Worm (Caenorhabditis elegans) whole organism, L4 larva: Measurements from ENCODE around the gene srx-64.
A peak's percentile ranks its signal among the peaks of the same experiment; 100 is the strongest.

ENCODE experiments used
- F10B5.3 ChIP-seq: sonication (generic microtip); optimal IDR thresholded peaks from 2 replicates; lab custom pipeline; 2016; ENCODE audit warnings: mild to moderate bottlenecking, missing genetic modification characterization, missing compliant biosample characterization
- F26F4.8 ChIP-seq: fragments of 200-800 bp; sonication (Bioruptor generic); conservative IDR thresholded peaks from 2 replicates; pipeline ENCODE4 v1.3.6; 2022; ENCODE audit warnings: missing genetic modification characterization, missing compliant biosample characterization
- F37D6.2 ChIP-seq: sonication (generic microtip); optimal IDR thresholded peaks from 2 replicates; lab custom pipeline; 2016; ENCODE audit warnings: mild to moderate bottlenecking, missing genetic modification characterization, missing compliant biosample characterization
- F44E2.7 ChIP-seq: fragments of 200-800 bp; sonication (Bioruptor generic); IDR thresholded peaks from 2 replicates; pipeline ENCODE4 v2.1.2; 2022; ENCODE audit warnings: missing genetic modification characterization, missing compliant biosample characterization
- T20F7.1 ChIP-seq: fragments of 200-800 bp; sonication (Bioruptor generic); optimal IDR thresholded peaks from 2 replicates; lab custom pipeline; 2018; ENCODE audit warnings: mild to moderate bottlenecking, missing genetic modification characterization, missing compliant biosample characterization
- Y105C5A.15 ChIP-seq: fragments of 200-800 bp; sonication (Bioruptor generic); IDR thresholded peaks from 2 replicates; pipeline ENCODE4 v1.3.6; 2022; ENCODE audit warnings: missing genetic modification characterization, missing compliant biosample characterization
- Y48G9A.11 ChIP-seq: fragments of 200-800 bp; sonication (Bioruptor generic); IDR thresholded peaks from 2 replicates; pipeline ENCODE4 v1.3.6; 2022; ENCODE audit warnings: missing genetic modification reagents, missing genetic modification characterization, missing compliant biosample characterization
- Y5F2A.4 ChIP-seq: fragments of 200-800 bp; sonication (Bioruptor generic); optimal IDR thresholded peaks from 2 replicates; lab custom pipeline; 2018; ENCODE audit warnings: mild to moderate bottlenecking, missing genetic modification characterization, missing compliant biosample characterization
- Y75B8A.6 ChIP-seq: fragments of 200-800 bp; sonication (Bioruptor generic); IDR thresholded peaks from 2 replicates; pipeline ENCODE4 v1.3.6; 2022; ENCODE audit warnings: missing genetic modification reagents, missing genetic modification characterization, missing compliant biosample characterization
- attf-4 ChIP-seq: sonication (generic microtip); optimal IDR thresholded peaks from 3 replicates; lab custom pipeline; 2017; ENCODE audit warnings: missing biosample characterization, missing genetic modification characterization
- ceh-62 ChIP-seq: sonication (generic microtip); optimal IDR thresholded peaks from 2 replicates; lab custom pipeline; 2017; ENCODE audit warnings: missing biosample characterization, missing genetic modification characterization
- daf-12 ChIP-seq: fragments of 150-350 bp; optimal IDR thresholded peaks from 2 replicates; lab custom pipeline; 2014; ENCODE audit warnings: missing biosample characterization, missing genetic modification reagents, missing genetic modification characterization
- daf-16 ChIP-seq, 3 experiments: sonication (generic microtip); optimal IDR thresholded peaks; 2 replicates each; lab custom pipeline; 2016 to 2017; ENCODE audit warnings: missing genetic modification characterization in 3 of 3, missing genetic modification reagents in 3 of 3, mild to moderate bottlenecking in 2 of 3, missing compliant biosample characterization in 2 of 3, missing biosample characterization in 1 of 3, moderate library complexity in 1 of 3
- daf-19 ChIP-seq: fragments of 200-800 bp; sonication (Bioruptor generic); conservative IDR thresholded peaks from 2 replicates; pipeline ENCODE4 v1.3.6; 2022; ENCODE audit warnings: missing genetic modification characterization, missing compliant biosample characterization
- daf-8 ChIP-seq: fragments of 200-800 bp; sonication (Bioruptor generic); IDR thresholded peaks from 2 replicates; pipeline ENCODE4 v1.3.6; 2022; ENCODE audit warnings: missing genetic modification characterization, missing compliant biosample characterization
- dmd-6 ChIP-seq: fragments of 200-800 bp; sonication (Bioruptor generic); IDR thresholded peaks from 2 replicates; pipeline ENCODE4 v1.3.6; 2022; ENCODE audit warnings: missing genetic modification reagents, missing genetic modification characterization, missing compliant biosample characterization
- dmd-8 ChIP-seq: fragments of 200-800 bp; sonication (Bioruptor generic); IDR thresholded peaks from 2 replicates; pipeline ENCODE4 v1.3.6; 2022; ENCODE audit warnings: missing genetic modification characterization, missing compliant biosample characterization
- dpl-1 ChIP-seq: fragments of 150-350 bp; optimal IDR thresholded peaks from 2 replicates; lab custom pipeline; 2014; ENCODE audit warnings: missing biosample characterization, missing genetic modification reagents, missing genetic modification characterization
- duxl-1 ChIP-seq: sonication (generic microtip); optimal IDR thresholded peaks from 2 replicates; lab custom pipeline; 2016; ENCODE audit warnings: mild to moderate bottlenecking, missing genetic modification characterization, moderate library complexity, missing compliant biosample characterization; ENCODE audit not compliant: poor library complexity
- fos-1 ChIP-seq: fragments of 150-350 bp; optimal IDR thresholded peaks from 2 replicates; lab custom pipeline; 2014; ENCODE audit warnings: missing biosample characterization, missing genetic modification characterization
- hlh-11 ChIP-seq: fragments of 200-800 bp; sonication (Bioruptor generic); optimal IDR thresholded peaks from 2 replicates; lab custom pipeline; 2018; ENCODE audit warnings: mild to moderate bottlenecking, missing genetic modification characterization, missing compliant biosample characterization
- hlh-30 ChIP-seq: sonication (generic microtip); optimal IDR thresholded peaks from 2 replicates; lab custom pipeline; 2017; ENCODE audit warnings: antibody characterized with exemption, mild to moderate bottlenecking, missing genetic modification characterization, missing compliant biosample characterization; ENCODE audit not compliant: insufficient read depth
- jun-1 ChIP-seq: fragments of 150-350 bp; optimal IDR thresholded peaks from 2 replicates; lab custom pipeline; 2014; ENCODE audit warnings: missing biosample characterization, missing genetic modification reagents, missing genetic modification characterization
- lin-15B ChIP-seq: fragments of 150-350 bp; sonication (generic microtip); optimal IDR thresholded peaks from 3 replicates; lab custom pipeline; 2014; ENCODE audit warnings: missing biosample characterization, missing genetic modification characterization
- lin-29 ChIP-seq: fragments of 200-800 bp; sonication (Bioruptor generic); IDR thresholded peaks from 2 replicates; pipeline ENCODE4 v1.3.6; 2022; ENCODE audit warnings: missing genetic modification reagents, missing genetic modification characterization, missing compliant biosample characterization
- lsy-2 ChIP-seq, 2 experiments: fragments of 150-350 bp in 1 of 2; sonication (generic microtip) in 1 of 2; optimal IDR thresholded peaks; 2 replicates each; lab custom pipeline; 2014 to 2017; ENCODE audit warnings: missing biosample characterization in 2 of 2, missing genetic modification characterization in 2 of 2
- nhr-10 ChIP-seq: fragments of 150-350 bp; optimal IDR thresholded peaks from 2 replicates; lab custom pipeline; 2014; ENCODE audit warnings: missing biosample characterization, missing genetic modification characterization
- nhr-102 ChIP-seq: sonication (generic microtip); optimal IDR thresholded peaks from 2 replicates; lab custom pipeline; 2016; ENCODE audit warnings: mild to moderate bottlenecking, missing genetic modification characterization, moderate library complexity, missing compliant biosample characterization
- nhr-25 ChIP-seq: sonication (generic microtip); optimal IDR thresholded peaks from 2 replicates; lab custom pipeline; 2017; ENCODE audit warnings: missing genetic modification characterization, mild to moderate bottlenecking, missing compliant biosample characterization, antibody characterized with exemption, moderate library complexity, borderline replicate concordance; ENCODE audit not compliant: insufficient read depth
- nhr-28 ChIP-seq: fragments of 150-350 bp; optimal IDR thresholded peaks from 2 replicates; lab custom pipeline; 2014; ENCODE audit warnings: missing biosample characterization, missing genetic modification characterization
- nhr-41 ChIP-seq: fragments of 200-800 bp; sonication (Bioruptor generic); IDR thresholded peaks from 2 replicates; pipeline ENCODE4 v1.3.6; 2022; ENCODE audit warnings: missing genetic modification reagents, missing genetic modification characterization, missing compliant biosample characterization
- nhr-42 ChIP-seq: fragments of 200-800 bp; sonication (Bioruptor generic); IDR thresholded peaks from 2 replicates; pipeline ENCODE4 v1.3.6; 2022; ENCODE audit warnings: missing genetic modification characterization, missing compliant biosample characterization
- nhr-76 ChIP-seq: fragments of 150-350 bp; optimal IDR thresholded peaks from 2 replicates; lab custom pipeline; 2014; ENCODE audit warnings: missing biosample characterization, missing genetic modification characterization
- nhr-77 ChIP-seq: fragments of 150-350 bp; optimal IDR thresholded peaks from 2 replicates; lab custom pipeline; 2014; ENCODE audit warnings: missing biosample characterization, missing genetic modification characterization
- rbr-2 ChIP-seq: sonication (generic microtip); optimal IDR thresholded peaks from 2 replicates; lab custom pipeline; 2016; ENCODE audit warnings: missing genotype, missing genetic modification characterization, missing compliant biosample characterization
- set-16 ChIP-seq: fragments of 200-800 bp; sonication (Bioruptor generic); IDR thresholded peaks from 2 replicates; pipeline ENCODE4 v1.3.6; 2022; ENCODE audit warnings: missing genetic modification reagents, missing genetic modification characterization, missing compliant biosample characterization
- tag-97 ChIP-seq: fragments of 200-800 bp; sonication (Bioruptor generic); IDR thresholded peaks from 2 replicates; pipeline ENCODE4 v1.3.6; 2022; ENCODE audit warnings: missing genetic modification characterization, missing compliant biosample characterization
- unc-62 ChIP-seq, 3 experiments: fragments of 150-350 bp in 1 of 3; sonication (generic microtip); optimal IDR thresholded peaks in 2 of 3; peaks in 1 of 3; 1 replicate in 1 of 3; 2 replicates in 2 of 3; lab custom pipeline; 2014 to 2017; ENCODE audit warnings: missing biosample characterization in 3 of 3, missing genetic modification characterization in 3 of 3, missing genetic modification reagents in 3 of 3, missing genotype in 1 of 3
- zag-1 ChIP-seq: fragments of 150-350 bp; optimal IDR thresholded peaks from 2 replicates; lab custom pipeline; 2014; ENCODE audit warnings: missing biosample characterization, missing genetic modification characterization
- zfp-2 ChIP-seq: sonication (generic microtip); optimal IDR thresholded peaks from 2 replicates; lab custom pipeline; 2016; ENCODE audit warnings: mild to moderate bottlenecking, missing genetic modification characterization, missing compliant biosample characterization
- zfp-3 ChIP-seq: fragments of 200-800 bp; sonication (Bioruptor generic); conservative IDR thresholded peaks from 2 replicates; pipeline ENCODE4 v1.3.6; 2022; ENCODE audit warnings: missing genetic modification reagents, missing genetic modification characterization, missing compliant biosample characterization
- zip-11 ChIP-seq: fragments of 200-800 bp; sonication (Bioruptor generic); IDR thresholded peaks from 2 replicates; pipeline ENCODE4 v1.3.6; 2022; ENCODE audit warnings: missing genetic modification characterization, missing compliant biosample characterization
- ztf-7 ChIP-seq: fragments of 150-350 bp; optimal IDR thresholded peaks from 2 replicates; lab custom pipeline; 2014; ENCODE audit warnings: missing biosample characterization, missing genetic modification characterization

srx-64 gene

ce11 chrV:3972846-3973245 is 43.6 kb downstream of the srx-64 start, which contains the start of gene cyp-34A10:
TSS of gene cyp-34A10 (minus strand) at chrV:3972991.
- peak in 1 of 2 experiments; percentile 43 for TF ChIP-seq unc-62 (GFP tag; optimal IDR thresholded peaks at IDR 0.05 in 1 of 2; lab: Kevin White, UChicago)
- TF ChIP-seq unc-62 (tag; optimal IDR thresholded peaks at IDR 0.05; lab: Kevin White, UChicago), result no peak
- no peak for TF ChIP-seq zfp-3 (GFP tag; lab: Robert Waterston, UW)
- peak; percentile 73 for TF ChIP-seq nhr-77
- TF ChIP-seq F26F4.8 (GFP tag; lab: Robert Waterston, UW), result no peak
- TF ChIP-seq nhr-41 (GFP tag; lab: Robert Waterston, UW), result no peak
- TF ChIP-seq set-16 (GFP tag; lab: Robert Waterston, UW), result no peak
- no peak for TF ChIP-seq fos-1 (tag; lab: Kevin White, UChicago)
- no peak for TF ChIP-seq lsy-2 (tag; optimal IDR thresholded peaks at IDR 0.05; lab: Kevin White, UChicago)
- TF ChIP-seq daf-16 (GFP tag; optimal IDR thresholded peaks at IDR 0.05; lab: Kevin White, UChicago), result no peak
- peak; percentile 13 for TF ChIP-seq daf-16 (tag; optimal IDR thresholded peaks at IDR 0.05; lab: Kevin White, UChicago)
- peak; percentile 73 for TF ChIP-seq nhr-28

- TF ChIP-seq dmd-8 (GFP tag; lab: Robert Waterston, UW), result no peak
- no peak for TF ChIP-seq ztf-7 (tag; lab: Kevin White, UChicago)
- no peak for TF ChIP-seq F26F4.8 (GFP tag; lab: Robert Waterston, UW)
- no peak for TF ChIP-seq F10B5.3 (tag; lab: Kevin White, UChicago)
- no peak for TF ChIP-seq lin-15B (tag; lab: Kevin White, UChicago)
- no peak for TF ChIP-seq rbr-2 (tag; lab: Kevin White, UChicago)
- TF ChIP-seq dpl-1 (GFP tag; lab: Kevin White, UChicago), result no peak
- TF ChIP-seq daf-8, result no peak
- TF ChIP-seq hlh-11 (tag; lab: Kevin White, UChicago), result no peak
- TF ChIP-seq zfp-3 (GFP tag; lab: Robert Waterston, UW), result no peak
- no peak for TF ChIP-seq nhr-76 (tag; lab: Kevin White, UChicago)
- TF ChIP-seq zip-11, result no peak
- TF ChIP-seq nhr-42 (GFP tag; lab: Robert Waterston, UW), result no peak
- no peak for TF ChIP-seq attf-4
These were observed 45.2 kb downstream of the srx-64 start, which contains the start of gene str-82 for ce11 chrV:3974361-3974760. TSS of gene str-82 (plus strand) at chrV:3974661.

- TF ChIP-seq F37D6.2 (no peak), F44E2.7 (GFP tag; lab: Robert Waterston, UW) (no peak), nhr-25 (tag; lab: Kevin White, UChicago) (no peak), lin-15B (tag; lab: Kevin White, UChicago) (no peak), daf-12 (tag; lab: Kevin White, UChicago) (no peak), hlh-30 (tag; lab: Kevin White, UChicago) (no peak), nhr-102 (no peak), Y5F2A.4 (no peak), lin-29 (no peak), T20F7.1 (no peak)
These were observed 47.8 kb downstream of the srx-64 start, which contains the start of gene str-83 for ce11 chrV:3976964-3977363. TSS of gene str-83 (plus strand) at chrV:3977264.

ce11 chrV:3979053-3979452 is 49.9 kb downstream of the srx-64 start, which contains the start of gene nlp-34:
TSS of gene nlp-34 (minus strand) at chrV:3979134.
- TF ChIP-seq tag-97 (GFP tag; lab: Robert Waterston, UW) (no peak), Y105C5A.15 (GFP tag; lab: Robert Waterston, UW) (no peak), fos-1 (tag; lab: Kevin White, UChicago) (no peak), zfp-2 (no peak), dmd-6 (no peak), daf-19 (GFP tag; lab: Robert Waterston, UW) (no peak), jun-1 (tag; lab: Kevin White, UChicago) (no peak), nhr-10 (no peak), ceh-62 (tag; lab: Kevin White, UChicago) (no peak), Y75B8A.6 (GFP tag; lab: Robert Waterston, UW) (no peak), Y48G9A.11 (no peak), zag-1 (tag; lab: Kevin White, UChicago) (no peak), duxl-1 (no peak), attf-4 (no peak), ztf-7 (tag; lab: Kevin White, UChicago) (no peak)
